Worm (Caenorhabditis elegans): Measurements from ENCODE around the gene dtmk-1.

The dtmk-1 gene

DNA sequence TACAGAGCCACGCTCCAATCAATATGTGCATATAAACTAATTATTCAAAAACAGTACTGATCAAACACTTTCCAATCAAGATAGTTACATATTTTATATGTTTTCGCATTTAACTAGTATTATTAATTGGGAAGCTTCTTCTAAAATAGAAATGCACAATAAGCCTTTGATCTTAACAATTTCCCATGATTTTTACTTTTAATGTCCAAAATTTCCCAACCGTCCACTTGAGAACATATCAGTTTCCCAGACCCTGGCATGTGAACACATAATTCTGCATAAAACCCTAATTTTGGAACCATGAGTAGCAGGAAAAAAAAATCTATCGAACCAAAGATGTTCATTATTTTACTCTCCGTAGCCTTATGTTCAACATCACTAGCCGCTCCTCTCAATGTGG is 9.5 kb upstream of the dtmk-1 start, which contains the start of gene R53.8:
Gene R53.8, plus strand, starts transcription at position 301 of the 400 bp plus-strand sequence.
- TF ChIP-seq cog-1 (tag; optimal IDR thresholded peaks at IDR 0.05) (no peak), ztf-23 (GFP tag; IDR thresholded peaks at IDR 0.05) (no peak), ztf-29 (GFP tag; IDR thresholded peaks at IDR 0.05) (no peak), tab-1 (GFP tag; IDR thresholded peaks at IDR 0.05) (no peak), T22C8.4 (GFP tag; IDR thresholded peaks at IDR 0.05) (no peak), klf-2 (GFP tag; conservative IDR thresholded peaks at IDR 0.05) (no peak), ref-1 (GFP tag; conservative IDR thresholded peaks at IDR 0.05) (no peak), med-1 (GFP tag; optimal IDR thresholded peaks at IDR 0.05; ENCODE audit: insufficient read depth) (no peak), flt-1 (GFP tag; IDR thresholded peaks at IDR 0.05) (no peak)

DNA sequence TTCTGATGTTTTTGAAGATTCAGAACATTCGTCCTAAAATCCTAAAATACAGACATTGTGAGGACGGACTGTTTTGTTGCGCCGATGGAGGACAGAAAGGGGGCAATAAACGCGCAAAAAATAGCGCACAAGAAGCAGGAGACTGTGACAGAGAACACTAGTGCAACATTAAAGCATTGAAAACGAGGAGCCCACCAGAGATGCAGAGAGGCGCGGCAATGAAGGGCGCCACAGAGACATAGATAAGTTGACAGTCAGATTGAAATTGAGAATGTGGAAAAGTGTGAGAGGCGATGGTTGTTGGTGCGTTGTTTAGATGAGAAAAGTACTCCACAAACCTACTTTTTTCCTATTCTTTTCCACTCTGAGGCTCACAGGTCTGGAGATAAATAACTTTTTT is 8.1 kb upstream of the dtmk-1 start, which contains the start of gene aakg-5:
Gene aakg-5, minus strand, starts transcription at position 159 of the 400 bp plus-strand sequence.
- TF ChIP-seq ztf-23 (GFP tag; IDR thresholded peaks at IDR 0.05) (no peak), ref-1 (GFP tag; conservative IDR thresholded peaks at IDR 0.05) (no peak), T22C8.4 (GFP tag; IDR thresholded peaks at IDR 0.05) (no peak), tab-1 (GFP tag; IDR thresholded peaks at IDR 0.05) (no peak), ztf-29 (GFP tag; IDR thresholded peaks at IDR 0.05) (no peak), klf-2 (GFP tag; conservative IDR thresholded peaks at IDR 0.05) (no peak), flt-1 (GFP tag; IDR thresholded peaks at IDR 0.05) (no peak), cog-1 (tag; optimal IDR thresholded peaks at IDR 0.05) (no peak), med-1 (GFP tag; optimal IDR thresholded peaks at IDR 0.05; ENCODE audit: insufficient read depth) (no peak)

ce11 chrII:9974210-9974609 is 7.3 kb upstream of the dtmk-1 start:
- TF ChIP-seq klf-2 (GFP tag; conservative IDR thresholded peaks at IDR 0.05) (no peak), ztf-29 (GFP tag; IDR thresholded peaks at IDR 0.05) (no peak), T22C8.4 (GFP tag; IDR thresholded peaks at IDR 0.05) (no peak), cog-1 (tag; optimal IDR thresholded peaks at IDR 0.05) (no peak), ref-1 (GFP tag; conservative IDR thresholded peaks at IDR 0.05) (no peak)

DNA sequence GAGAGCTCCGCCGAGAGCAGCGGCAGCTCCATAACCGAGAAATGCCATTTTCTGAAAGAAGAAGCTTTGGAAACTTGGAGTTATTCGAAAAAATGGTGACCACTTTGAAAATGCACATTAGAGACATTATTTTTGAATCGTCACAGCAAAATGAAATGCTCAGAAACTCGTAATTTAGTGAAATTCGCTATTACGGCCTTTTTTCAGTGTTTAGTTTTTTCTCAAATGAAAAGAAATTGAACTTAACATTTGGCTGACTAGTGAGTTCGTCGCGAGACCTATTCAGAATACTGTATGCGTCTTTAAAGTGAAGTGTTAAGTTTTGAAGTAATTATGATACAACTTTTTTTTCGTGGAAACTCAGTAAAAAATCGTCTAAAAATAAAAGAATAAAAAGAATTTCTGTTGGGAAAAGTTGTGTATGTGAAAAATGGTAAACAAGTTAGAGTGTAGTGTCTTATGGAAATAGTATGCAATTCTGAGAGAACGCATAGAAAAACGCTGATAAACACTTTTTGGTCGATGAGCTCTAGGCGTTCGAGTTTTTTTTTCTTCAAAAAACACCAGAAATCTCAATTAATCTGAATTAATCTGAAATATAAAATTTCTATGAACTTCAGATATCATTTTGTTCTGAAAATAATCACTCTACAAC is 3.7 kb upstream of the dtmk-1 start, which contains the start of gene R53.5:
Gene R53.5, minus strand, starts transcription at position 51 of the 655 bp plus-strand sequence.
- TF ChIP-seq klf-2 (GFP tag; conservative IDR thresholded peaks at IDR 0.05) (no peak), ztf-29 (GFP tag; IDR thresholded peaks at IDR 0.05) (no peak), tab-1 (GFP tag; IDR thresholded peaks at IDR 0.05) (no peak), med-1 (GFP tag; optimal IDR thresholded peaks at IDR 0.05; ENCODE audit: insufficient read depth) (no peak), T22C8.4 (GFP tag; IDR thresholded peaks at IDR 0.05) (no peak), ztf-23 (GFP tag; IDR thresholded peaks at IDR 0.05) (no peak), ref-1 (GFP tag; conservative IDR thresholded peaks at IDR 0.05) (no peak), flt-1 (GFP tag; IDR thresholded peaks at IDR 0.05) (no peak), cog-1 (tag; optimal IDR thresholded peaks at IDR 0.05) (no peak)

- TF ChIP-seq ztf-23 (GFP tag; IDR thresholded peaks at IDR 0.05) (no peak), cog-1 (tag; optimal IDR thresholded peaks at IDR 0.05) (no peak), klf-2 (GFP tag; conservative IDR thresholded peaks at IDR 0.05) (no peak), flt-1 (GFP tag; IDR thresholded peaks at IDR 0.05) (no peak), T22C8.4 (GFP tag; IDR thresholded peaks at IDR 0.05) (no peak), ref-1 (GFP tag; conservative IDR thresholded peaks at IDR 0.05) (no peak), ztf-29 (GFP tag; IDR thresholded peaks at IDR 0.05) (no peak), tab-1 (GFP tag; IDR thresholded peaks at IDR 0.05) (no peak), med-1 (GFP tag; optimal IDR thresholded peaks at IDR 0.05; ENCODE audit: insufficient read depth) (no peak)
These were observed 1.3 kb upstream of the dtmk-1 start, which contains the start of the genes R53.4 and psf-1 for ce11 chrII:9967999-9968706. Gene R53.4, minus strand, starts transcription at chrII:9968049. Gene psf-1, plus strand, starts transcription at chrII:9968673.

- TF ChIP-seq klf-2 (GFP tag; conservative IDR thresholded peaks at IDR 0.05) (no peak), T22C8.4 (GFP tag; IDR thresholded peaks at IDR 0.05) (no peak), med-1 (GFP tag; optimal IDR thresholded peaks at IDR 0.05; ENCODE audit: insufficient read depth) (no peak), flt-1 (GFP tag; IDR thresholded peaks at IDR 0.05) (no peak)
These were observed 1.6 kb downstream of the dtmk-1 start for ce11 chrII:9965325-9965724.

DNA sequence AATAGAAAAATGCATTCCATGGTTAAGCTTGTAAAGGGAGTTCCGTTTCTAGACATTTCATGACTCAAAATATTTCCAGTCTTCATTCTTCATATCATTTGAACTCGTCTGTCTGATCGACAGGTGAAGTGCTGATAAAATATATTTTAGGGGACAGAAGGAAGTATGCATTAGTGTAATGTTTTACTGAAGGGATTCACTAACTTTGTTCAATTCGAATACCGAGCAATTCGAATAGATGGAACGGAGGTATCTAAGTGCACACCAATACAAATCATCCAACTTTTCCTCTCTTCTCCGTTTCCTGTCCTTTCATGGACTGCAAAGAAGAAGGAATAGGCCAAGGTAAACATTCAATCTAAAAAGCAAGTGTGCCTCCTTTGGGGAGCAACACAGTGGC is 3.1 kb downstream of the dtmk-1 start:
- TF ChIP-seq tab-1 (GFP tag; IDR thresholded peaks at IDR 0.05) (no peak), klf-2 (GFP tag; conservative IDR thresholded peaks at IDR 0.05) (no peak), ztf-23 (GFP tag; IDR thresholded peaks at IDR 0.05) (no peak), ztf-29 (GFP tag; IDR thresholded peaks at IDR 0.05) (no peak), ref-1 (GFP tag; conservative IDR thresholded peaks at IDR 0.05) (no peak), cog-1 (tag; optimal IDR thresholded peaks at IDR 0.05) (no peak), med-1 (GFP tag; optimal IDR thresholded peaks at IDR 0.05; ENCODE audit: insufficient read depth) (no peak), flt-1 (GFP tag; IDR thresholded peaks at IDR 0.05) (no peak), T22C8.4 (GFP tag; IDR thresholded peaks at IDR 0.05) (no peak)

- TF ChIP-seq T22C8.4 (GFP tag; IDR thresholded peaks at IDR 0.05) (no peak), ztf-29 (GFP tag; IDR thresholded peaks at IDR 0.05) (no peak), klf-2 (GFP tag; conservative IDR thresholded peaks at IDR 0.05) (no peak), flt-1 (GFP tag; IDR thresholded peaks at IDR 0.05) (no peak), cog-1 (tag; optimal IDR thresholded peaks at IDR 0.05) (no peak), ref-1 (GFP tag; conservative IDR thresholded peaks at IDR 0.05) (no peak), tab-1 (GFP tag; IDR thresholded peaks at IDR 0.05) (no peak), ztf-23 (GFP tag; IDR thresholded peaks at IDR 0.05) (no peak), med-1 (GFP tag; optimal IDR thresholded peaks at IDR 0.05; ENCODE audit: insufficient read depth) (no peak)
These were observed 6.8 kb downstream of the dtmk-1 start for ce11 chrII:9960127-9960526.

ce11 chrII:9956116-9956515 is 10.8 kb downstream of the dtmk-1 start:
- TF ChIP-seq flt-1 (GFP tag; IDR thresholded peaks at IDR 0.05) (no peak), klf-2 (GFP tag; conservative IDR thresholded peaks at IDR 0.05) (no peak), med-1 (GFP tag; optimal IDR thresholded peaks at IDR 0.05; ENCODE audit: insufficient read depth) (no peak)

All from whole organism, midembryonic.